Worm (Caenorhabditis elegans) whole organism, L2 larva: Measurements from ENCODE around the gene R160.12.

ENCODE experiments used
- F13H6.1 ChIP-seq: sonication (generic microtip); optimal IDR thresholded peaks from 2 replicates; lab custom pipeline; 2016; ENCODE audit warnings: missing genetic modification characterization, missing compliant biosample characterization
- Y55F3AM.14 ChIP-seq: fragments of 200-800 bp; sonication (Bioruptor generic); optimal IDR thresholded peaks from 2 replicates; lab custom pipeline; 2018; ENCODE audit warnings: mild to moderate bottlenecking, missing genetic modification characterization, missing compliant biosample characterization
- crh-2 ChIP-seq: sonication (generic microtip); optimal IDR thresholded peaks from 2 replicates; lab custom pipeline; 2017; ENCODE audit warnings: missing biosample characterization, missing genetic modification characterization
- fos-1 ChIP-seq: fragments of 150-350 bp; optimal IDR thresholded peaks from 2 replicates; lab custom pipeline; 2014; ENCODE audit warnings: missing biosample characterization, missing genetic modification characterization
- gmeb-1 ChIP-seq: fragments of 150-350 bp; optimal IDR thresholded peaks from 2 replicates; lab custom pipeline; 2014; ENCODE audit warnings: missing biosample characterization, missing genetic modification characterization
- lin-39 ChIP-seq: fragments of 150-350 bp; optimal IDR thresholded peaks from 2 replicates; lab custom pipeline; 2014; ENCODE audit warnings: missing biosample characterization, missing genetic modification reagents, missing genetic modification characterization
- nhr-11 ChIP-seq: fragments of 150-350 bp; optimal IDR thresholded peaks from 2 replicates; lab custom pipeline; 2014; ENCODE audit warnings: missing biosample characterization, missing genetic modification characterization
- nhr-12 ChIP-seq: fragments of 150-350 bp; optimal IDR thresholded peaks from 2 replicates; lab custom pipeline; 2014; ENCODE audit warnings: missing biosample characterization, missing genetic modification characterization
- nhr-77 ChIP-seq: fragments of 150-350 bp; optimal IDR thresholded peaks from 2 replicates; lab custom pipeline; 2014; ENCODE audit warnings: missing biosample characterization, missing genetic modification characterization
- peb-1 ChIP-seq: fragments of 150-350 bp; optimal IDR thresholded peaks from 2 replicates; lab custom pipeline; 2014; ENCODE audit warnings: missing biosample characterization, missing genetic modification characterization
- unc-39 ChIP-seq: fragments of 150-350 bp; optimal IDR thresholded peaks from 2 replicates; lab custom pipeline; 2014; ENCODE audit warnings: missing biosample characterization, missing genetic modification characterization
- unc-55 ChIP-seq: fragments of 150-350 bp; sonication (generic microtip); optimal IDR thresholded peaks from 3 replicates; lab custom pipeline; 2014; ENCODE audit warnings: missing biosample characterization, missing genetic modification reagents, missing genetic modification characterization
- unc-62 ChIP-seq: fragments of 150-350 bp; optimal IDR thresholded peaks from 2 replicates; lab custom pipeline; 2014; ENCODE audit warnings: missing biosample characterization, missing genetic modification reagents, missing genetic modification characterization
- ztf-11 ChIP-seq: sonication (generic microtip); optimal IDR thresholded peaks from 2 replicates; lab custom pipeline; 2017; ENCODE audit warnings: missing biosample characterization, missing genetic modification characterization

DNA sequence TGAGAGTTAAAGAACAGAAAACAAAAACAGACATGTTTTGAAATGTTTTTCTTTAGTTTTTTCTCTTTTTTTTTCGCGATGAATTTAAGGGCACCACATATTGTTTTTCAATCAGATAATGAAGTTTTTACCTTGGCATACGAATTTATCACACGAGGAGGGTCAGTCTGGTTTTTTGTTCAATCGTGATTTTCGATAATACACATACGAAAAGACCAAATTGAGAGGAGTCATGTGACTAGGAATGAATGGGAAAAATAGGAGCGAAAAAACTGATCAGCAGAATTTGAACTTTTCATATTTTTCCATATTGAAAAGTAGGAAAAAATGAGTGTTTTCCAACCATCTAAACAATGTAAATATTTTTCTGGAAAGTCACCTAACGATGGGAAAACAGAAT lies 8.9 kb upstream of the R160.12 start:
- TF ChIP-seq nhr-12 (tag; lab: Kevin White, UChicago) (no peak), unc-55 (no peak), F13H6.1 (tag; lab: Kevin White, UChicago) (no peak), fos-1 (no peak), nhr-11 (no peak), lin-39 (no peak), ztf-11 (tag; lab: Kevin White, UChicago) (no peak), peb-1 (tag; lab: Kevin White, UChicago) (no peak), Y55F3AM.14 (GFP tag; lab: Kevin White, UChicago) (no peak), nhr-77 (tag; lab: Kevin White, UChicago) (no peak), gmeb-1 (peak; percentile 41), crh-2 (tag; lab: Kevin White, UChicago) (no peak), unc-62 (GFP tag; lab: Kevin White, UChicago) (no peak), unc-39 (tag; lab: Kevin White, UChicago) (no peak)
